Fruit fly (Drosophila melanogaster): ENCODE measurements around the gene dmrt93B.

The dmrt93B gene

dm6 chr3R:21090230-21091021 is 16.6 kb downstream of the dmrt93B start:
- TF ChIP-seq CG17801 (GFP tag; optimal IDR thresholded peaks at IDR 0.05; ENCODE audit: partially characterized antibody): no peak

- TF ChIP-seq CG17801 (GFP tag; optimal IDR thresholded peaks at IDR 0.05; ENCODE audit: partially characterized antibody): no peak
Measured at dm6 chr3R:21091500-21091899, 17.7 kb downstream of the dmrt93B start.

dm6 chr3R:21092036-21092435 is 18.2 kb downstream of the dmrt93B start:
- no peak for TF ChIP-seq CG17801 (GFP tag; optimal IDR thresholded peaks at IDR 0.05; ENCODE audit: partially characterized antibody)

DNA sequence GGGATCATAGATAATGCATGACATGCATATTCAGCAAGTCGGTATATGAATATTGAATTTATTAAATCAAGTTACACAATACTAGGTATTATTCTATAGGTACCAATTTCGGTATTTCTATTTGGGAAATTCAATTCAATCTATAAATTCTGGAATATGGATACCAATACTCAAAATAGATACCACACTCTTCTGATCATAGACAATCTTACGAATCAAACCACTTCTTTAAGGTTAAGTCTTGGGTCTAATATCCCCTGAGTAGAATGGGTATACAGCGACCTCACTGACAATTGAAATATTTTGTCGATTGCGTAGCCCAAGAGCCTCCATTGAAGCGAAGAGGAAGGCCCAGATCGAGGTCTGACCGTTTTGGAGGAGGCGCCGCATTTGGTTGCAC is 19.0 kb downstream of the dmrt93B start:
- TF ChIP-seq CG17801 (GFP tag; optimal IDR thresholded peaks at IDR 0.05; ENCODE audit: partially characterized antibody): no peak

- TF ChIP-seq CG17801 (GFP tag; optimal IDR thresholded peaks at IDR 0.05; ENCODE audit: partially characterized antibody): no peak
Measured at dm6 chr3R:21094292-21094691, 20.5 kb downstream of the dmrt93B start.

dm6 chr3R:21096532-21097143 is 22.8 kb downstream of the dmrt93B start:
- no peak for TF ChIP-seq CG17801 (GFP tag; optimal IDR thresholded peaks at IDR 0.05; ENCODE audit: partially characterized antibody)

DNA sequence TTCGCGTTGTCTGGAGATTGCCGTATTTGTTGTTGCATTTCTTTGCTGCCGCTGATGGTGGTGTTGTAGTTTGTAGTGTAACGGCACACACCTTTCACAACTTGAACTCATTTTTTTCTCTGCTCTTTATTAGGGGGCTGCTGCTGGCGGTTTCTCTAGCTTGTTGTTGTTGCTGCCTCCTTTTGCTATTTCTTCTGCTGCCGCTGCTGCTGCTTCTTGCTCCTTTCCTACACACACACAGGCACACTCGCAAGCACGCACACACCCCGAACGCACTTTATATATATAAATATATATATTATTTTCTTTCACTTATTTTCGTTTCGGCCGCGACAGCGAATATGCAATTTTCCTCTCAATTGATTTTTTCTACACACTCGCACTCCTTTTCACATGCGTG is 23.4 kb downstream of the dmrt93B start:
- no peak for TF ChIP-seq CG17801 (GFP tag; optimal IDR thresholded peaks at IDR 0.05; ENCODE audit: partially characterized antibody)

- peak; percentile 95 for TF ChIP-seq CG17801 (GFP tag; optimal IDR thresholded peaks at IDR 0.05; ENCODE audit: partially characterized antibody)
Measured at dm6 chr3R:21097631-21098117, 23.9 kb downstream of the dmrt93B start, which contains the start of gene RhoGAP93B. TSS of gene RhoGAP93B (minus strand) at chr3R:21097827.

- TF ChIP-seq CG17801 (GFP tag; optimal IDR thresholded peaks at IDR 0.05; ENCODE audit: partially characterized antibody): peak; percentile 15
Measured at dm6 chr3R:21101453-21102214, 27.8 kb downstream of the dmrt93B start, which contains the start of the genes CG7044 and Tbc1d22. TSS of gene CG7044 (minus strand) at chr3R:21101718. TSS of gene Tbc1d22 (plus strand) at chr3R:21102199.

DNA sequence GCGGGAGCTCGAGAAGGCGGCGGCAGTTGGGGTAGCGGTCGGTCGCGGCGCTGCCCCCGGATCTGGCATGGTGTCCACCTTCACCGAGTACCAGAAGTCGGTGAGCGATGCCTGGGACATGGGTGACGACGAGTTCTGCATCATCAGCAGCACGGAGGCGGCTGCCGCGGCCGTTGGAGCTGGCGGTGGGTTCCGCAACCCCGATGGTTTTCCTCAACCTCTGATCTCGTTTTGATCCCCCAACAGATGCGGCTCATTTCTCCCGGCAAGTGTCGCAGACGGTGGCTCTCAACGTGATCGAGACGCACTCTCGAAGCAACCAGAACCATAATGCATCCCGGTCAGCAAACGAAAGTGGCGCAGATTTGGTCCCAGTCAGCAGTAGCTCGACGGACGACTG is 28.7 kb downstream of the dmrt93B start:
- TF ChIP-seq CG17801 (GFP tag; optimal IDR thresholded peaks at IDR 0.05; ENCODE audit: partially characterized antibody): no peak

DNA sequence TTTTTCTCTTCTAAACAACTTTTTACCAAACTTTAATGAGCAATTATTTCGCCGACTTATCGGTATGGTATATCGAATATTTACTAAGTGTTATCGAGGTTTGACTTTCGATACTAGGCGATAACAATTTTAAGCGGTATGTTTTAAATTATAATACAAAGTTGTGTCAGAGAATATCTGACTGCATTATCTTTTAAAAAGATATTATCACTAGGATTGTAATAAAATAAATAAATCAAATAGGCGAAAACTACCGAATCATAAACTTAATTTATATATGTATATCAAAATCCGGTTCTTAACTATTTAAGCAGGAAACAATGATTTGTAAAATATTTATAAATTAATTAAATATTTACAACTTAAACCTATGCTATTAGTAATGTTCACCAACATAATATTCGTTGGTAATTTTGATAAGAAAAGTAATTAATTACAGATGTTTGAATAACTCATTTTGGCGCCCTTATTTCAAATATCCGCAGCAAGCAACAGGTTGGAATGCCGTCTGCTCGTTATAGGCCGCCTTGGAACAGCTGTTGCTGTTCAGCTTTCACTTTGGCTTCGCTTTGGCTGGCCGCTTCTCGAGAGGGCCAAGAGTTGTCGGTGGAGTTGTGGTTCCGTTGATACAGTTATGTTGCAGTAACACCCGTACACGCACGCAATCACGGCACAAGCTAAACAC is 34.2 kb downstream of the dmrt93B start, which contains the start of the genes Sec15 and rtet:
Gene Sec15 (minus strand): TSS at position 66 of the 685 bp plus-strand sequence.
Gene rtet (plus strand): TSS at position 540 of the 685 bp plus-strand sequence.
- TF ChIP-seq CG17801 (GFP tag; optimal IDR thresholded peaks at IDR 0.05; ENCODE audit: partially characterized antibody): peak; percentile 73

DNA sequence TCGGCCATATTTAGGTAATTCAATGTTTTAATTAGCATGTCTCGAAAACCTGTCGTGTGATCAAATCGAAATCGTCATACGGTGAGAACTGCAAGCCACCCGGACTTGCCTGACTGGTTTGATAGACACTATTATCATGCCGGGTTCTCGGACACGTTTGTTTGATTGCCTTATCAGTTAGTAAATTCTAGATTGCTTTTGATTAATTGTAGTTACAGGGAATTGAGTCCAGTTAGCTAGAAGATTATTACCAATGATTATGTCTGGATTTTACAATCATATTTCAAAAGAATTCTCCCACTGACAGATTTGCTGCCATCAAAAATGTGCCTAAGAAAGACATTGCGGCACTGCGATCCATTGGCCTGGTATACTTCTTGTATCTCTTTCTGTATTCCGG is 35.9 kb downstream of the dmrt93B start:
- TF ChIP-seq CG17801 (GFP tag; optimal IDR thresholded peaks at IDR 0.05; ENCODE audit: partially characterized antibody): no peak

- peak; percentile 76 for TF ChIP-seq CG17801 (GFP tag; optimal IDR thresholded peaks at IDR 0.05; ENCODE audit: partially characterized antibody)
Measured at dm6 chr3R:21111046-21111480, 37.3 kb downstream of the dmrt93B start, which contains the start of gene Rab11. TSS of gene Rab11 (plus strand) at chr3R:21111408.

- TF ChIP-seq CG17801 (GFP tag; optimal IDR thresholded peaks at IDR 0.05; ENCODE audit: partially characterized antibody): peak; percentile 45
Measured at dm6 chr3R:21111964-21112740, 38.3 kb downstream of the dmrt93B start.

All from ovary, adult (tissue).